Worm (Caenorhabditis elegans): Measurements from ENCODE around the gene cogc-8.
A peak's percentile ranks its signal among the peaks of the same experiment; 100 is the strongest.

Gene cogc-8

DNA sequence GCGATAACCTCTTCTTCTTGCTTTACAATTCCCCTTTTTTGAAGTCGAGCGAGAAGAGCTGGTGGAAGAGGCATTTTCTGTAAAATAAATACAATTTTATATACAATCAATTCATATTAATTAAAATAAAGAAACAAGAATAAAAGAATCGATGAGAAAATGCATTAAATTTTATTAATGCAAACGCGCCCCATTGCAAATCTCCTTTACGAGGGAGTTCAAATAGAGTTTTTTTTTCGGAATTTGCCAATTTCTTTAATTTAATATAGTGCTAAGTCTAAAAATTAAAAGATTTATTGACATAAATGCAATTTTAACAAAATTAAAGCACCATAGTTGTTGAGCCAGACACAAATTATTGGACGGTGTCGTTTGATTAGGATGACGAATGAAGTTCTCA lies 21.4 kb downstream of the cogc-8 start, which contains the start of gene pqbp-1.1 (continued):
- TF ChIP-seq Y75B8A.6 (GFP tag; IDR thresholded peaks at IDR 0.05): no peak
- TF ChIP-seq mep-1 (tag; optimal IDR thresholded peaks at IDR 0.05): peak; percentile 79
- TF ChIP-seq egl-27 (tag; optimal IDR thresholded peaks at IDR 0.05): no peak
- TF ChIP-seq mdt-29 (GFP tag; IDR thresholded peaks at IDR 0.05): no peak
- no peak for TF ChIP-seq ama-1 (optimal IDR thresholded peaks at IDR 0.05)
- TF ChIP-seq lsy-2 (tag; optimal IDR thresholded peaks at IDR 0.05): peak in 1 of 2 experiments; percentile 76
- no peak for TF ChIP-seq php-3 (GFP tag; IDR thresholded peaks at IDR 0.05)
- TF ChIP-seq Y5F2A.4 (GFP tag; optimal IDR thresholded peaks at IDR 0.05): no peak
- no peak for TF ChIP-seq madf-5 (GFP tag; IDR thresholded peaks at IDR 0.05)
- TF ChIP-seq madf-9 (GFP tag; conservative IDR thresholded peaks at IDR 0.05): no peak
- no peak for TF ChIP-seq ceh-20 (GFP tag; IDR thresholded peaks at IDR 0.05)
- TF ChIP-seq F49E8.2 (tag; optimal IDR thresholded peaks at IDR 0.05; ENCODE audit: borderline replicate concordance): no peak
- no peak for TF ChIP-seq unc-39 (tag; optimal IDR thresholded peaks at IDR 0.05)
- no peak for TF ChIP-seq jun-1 (tag; optimal IDR thresholded peaks at IDR 0.05)
- TF ChIP-seq lin-38 (GFP tag; IDR thresholded peaks at IDR 0.05): peak; percentile 94
- peak; percentile 61 for TF ChIP-seq ces-1 (GFP tag; optimal IDR thresholded peaks at IDR 0.05)
- TF ChIP-seq mes-2 (tag; optimal IDR thresholded peaks at IDR 0.05; ENCODE audit: poor library complexity, severe bottlenecking): peak; percentile 49

DNA sequence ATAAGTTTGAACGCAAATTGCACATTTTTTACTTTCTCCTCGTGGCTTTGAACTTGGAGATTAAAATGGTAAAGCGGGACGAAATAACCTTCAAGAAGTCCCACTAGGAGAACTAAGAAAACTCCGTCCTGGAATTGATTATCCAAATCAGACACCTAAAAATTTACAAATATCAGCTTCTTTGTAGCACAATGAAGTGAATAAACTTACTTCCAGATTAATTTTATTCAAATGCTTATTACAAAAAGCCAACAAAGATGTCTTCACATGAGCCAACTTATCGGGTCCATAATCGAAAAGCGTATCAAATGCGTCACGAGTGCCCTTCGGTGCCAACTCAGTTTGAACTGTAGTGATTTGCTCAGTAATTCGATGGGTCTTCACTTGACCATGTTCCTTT lies 22.2 kb downstream of the cogc-8 start:
- no peak for TF ChIP-seq lin-13 (GFP tag; optimal IDR thresholded peaks at IDR 0.05)
- TF ChIP-seq dmd-9 (GFP tag; IDR thresholded peaks at IDR 0.05): no peak
- TF ChIP-seq lin-38 (GFP tag; IDR thresholded peaks at IDR 0.05): no peak
- no peak for TF ChIP-seq D1046.2 (GFP tag; IDR thresholded peaks at IDR 0.05)
- no peak for TF ChIP-seq ceh-44 (GFP tag; IDR thresholded peaks at IDR 0.05)
- no peak for TF ChIP-seq lin-39 (tag; optimal IDR thresholded peaks at IDR 0.05)
- no peak for TF ChIP-seq snpc-1.2 (GFP tag; IDR thresholded peaks at IDR 0.05)
- no peak for TF ChIP-seq nhr-237 (tag; optimal IDR thresholded peaks at IDR 0.05)
- TF ChIP-seq madf-9 (GFP tag; conservative IDR thresholded peaks at IDR 0.05): no peak
- no peak for TF ChIP-seq egl-43 (GFP tag; IDR thresholded peaks at IDR 0.05)
- no peak for TF ChIP-seq nhr-76 (tag; optimal IDR thresholded peaks at IDR 0.05)
- no peak for TF ChIP-seq zfp-2 (tag; optimal IDR thresholded peaks at IDR 0.05)
- no peak for TF ChIP-seq mxl-2 (GFP tag; conservative IDR thresholded peaks at IDR 0.05)
- TF ChIP-seq F26F4.8 (GFP tag; conservative IDR thresholded peaks at IDR 0.05): no peak
- TF ChIP-seq daf-16 (GFP tag; optimal IDR thresholded peaks at IDR 0.05): no peak
- no peak for TF ChIP-seq daf-16 (tag; optimal IDR thresholded peaks at IDR 0.05)
- TF ChIP-seq T20F7.1 (GFP tag; optimal IDR thresholded peaks at IDR 0.05): no peak
- no peak for TF ChIP-seq lin-29 (GFP tag; IDR thresholded peaks at IDR 0.05)
- no peak for TF ChIP-seq nhr-10 (tag; optimal IDR thresholded peaks at IDR 0.05)
- no peak for TF ChIP-seq sdz-12 (GFP tag; optimal IDR thresholded peaks at IDR 0.05)
- TF ChIP-seq zfp-3 (GFP tag; conservative IDR thresholded peaks at IDR 0.05): no peak

DNA sequence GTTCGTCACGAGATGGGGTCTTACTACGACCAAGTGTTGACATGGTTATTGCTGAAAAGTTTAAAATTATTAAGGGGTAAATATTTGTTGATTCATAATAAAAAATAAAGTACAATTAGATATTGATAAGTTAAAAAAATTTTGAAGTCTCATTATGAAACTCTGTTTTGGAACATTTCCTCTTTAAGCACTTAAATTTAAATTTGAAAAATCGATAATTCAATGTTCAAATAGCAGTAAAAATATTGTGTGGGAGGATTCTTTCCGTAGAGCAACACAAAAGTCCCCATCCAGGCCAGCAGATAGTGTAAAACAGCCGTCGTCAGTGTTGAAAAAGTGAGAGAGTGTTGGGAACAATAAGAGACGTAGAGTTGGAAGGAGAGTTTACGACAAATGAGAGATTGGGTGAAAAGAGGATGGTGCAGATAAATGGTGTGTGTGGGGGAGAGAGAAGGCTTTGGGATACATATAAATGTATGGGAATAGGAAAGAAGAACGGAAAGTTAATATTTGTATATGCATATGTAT lies 24.0 kb downstream of the cogc-8 start, which contains the start of gene pat-6:
Gene pat-6 (minus strand): TSS at position 51 of the 528 bp plus-strand sequence.
- TF ChIP-seq dve-1 (tag; optimal IDR thresholded peaks at IDR 0.05; ENCODE audit: insufficient read depth) (peak; percentile 49), mep-1 (tag; optimal IDR thresholded peaks at IDR 0.05) (no peak), dpl-1 (GFP tag; optimal IDR thresholded peaks at IDR 0.05) (peak; percentile 17), mes-2 (tag; optimal IDR thresholded peaks at IDR 0.05; ENCODE audit: poor library complexity, severe bottlenecking) (peak; percentile 59), nhr-6 (tag; optimal IDR thresholded peaks at IDR 0.05) (no peak), hlh-11 (tag; optimal IDR thresholded peaks at IDR 0.05) (peak; percentile 37), dmd-6 (GFP tag; IDR thresholded peaks at IDR 0.05) (no peak), daf-16 (GFP tag; optimal IDR thresholded peaks at IDR 0.05) (no peak), daf-16 (tag; optimal IDR thresholded peaks at IDR 0.05) (peak; percentile 14), gei-8 (GFP tag; optimal IDR thresholded peaks at IDR 0.05) (no peak), nhr-77 (tag; optimal IDR thresholded peaks at IDR 0.05) (no peak), daf-12 (tag; optimal IDR thresholded peaks at IDR 0.05) (no peak), nhr-10 (tag; optimal IDR thresholded peaks at IDR 0.05) (no peak), nhr-11 (tag; optimal IDR thresholded peaks at IDR 0.05) (no peak), nhr-28 (tag; optimal IDR thresholded peaks at IDR 0.05) (peak; percentile 4), lin-13 (GFP tag; optimal IDR thresholded peaks at IDR 0.05) (no peak), aha-1 (tag) (peak; percentile 13), duxl-1 (tag; optimal IDR thresholded peaks at IDR 0.05; ENCODE audit: poor library complexity) (no peak), lin-38 (GFP tag; IDR thresholded peaks at IDR 0.05) (no peak), lin-15B (tag; optimal IDR thresholded peaks at IDR 0.05) (no peak), dmd-8 (GFP tag; IDR thresholded peaks at IDR 0.05) (no peak)

Data from whole organism, L4 larva.